Worm (Caenorhabditis elegans) whole organism, mixed stage, embryonic: ENCODE measurements around the gene gtf-2E1.

Source experiments
- M03D4.4 ChIP-seq: sonication (generic microtip); optimal IDR thresholded peaks from 2 replicates; lab custom pipeline; 2017; ENCODE audit warnings: mild to moderate bottlenecking, missing genetic modification characterization, missing compliant biosample characterization
- bed-3 ChIP-seq: fragments of 200-800 bp; sonication (Bioruptor generic); optimal IDR thresholded peaks from 3 replicates; lab custom pipeline; 2018; ENCODE audit warnings: mild to moderate bottlenecking, missing genetic modification characterization, moderate library complexity, missing compliant biosample characterization
- blmp-1 ChIP-seq: fragments of 150-350 bp; optimal IDR thresholded peaks from 2 replicates; lab custom pipeline; 2014; ENCODE audit warnings: missing biosample characterization, missing genetic modification characterization
- ceh-39 ChIP-seq: fragments of 150-350 bp; optimal IDR thresholded peaks from 2 replicates; lab custom pipeline; 2014; ENCODE audit warnings: missing biosample characterization, missing genetic modification characterization
- ceh-43 ChIP-seq: fragments of 200-800 bp; sonication (Bioruptor generic); optimal IDR thresholded peaks from 2 replicates; lab custom pipeline; 2018; ENCODE audit warnings: mild to moderate bottlenecking, missing genetic modification characterization, moderate library complexity, missing compliant biosample characterization
- ces-1 ChIP-seq: fragments of 150-350 bp; optimal IDR thresholded peaks from 2 replicates; lab custom pipeline; 2014; ENCODE audit warnings: missing biosample characterization, missing genetic modification reagents, missing genetic modification characterization
- cnd-1 ChIP-seq: fragments of 200-800 bp; sonication (Bioruptor generic); optimal IDR thresholded peaks from 2 replicates; lab custom pipeline; 2018; ENCODE audit warnings: mild to moderate bottlenecking, missing genetic modification characterization, missing compliant biosample characterization
- drap-1 ChIP-seq: fragments of 200-800 bp; sonication (Bioruptor generic); optimal IDR thresholded peaks from 3 replicates; lab custom pipeline; 2018; ENCODE audit warnings: mild to moderate bottlenecking, missing genetic modification characterization, missing compliant biosample characterization
- elt-1 ChIP-seq: sonication (generic microtip); optimal IDR thresholded peaks from 2 replicates; lab custom pipeline; 2017; ENCODE audit warnings: missing genetic modification characterization, mild to moderate bottlenecking, missing compliant biosample characterization, antibody characterized with exemption, moderate library complexity, borderline replicate concordance; ENCODE audit not compliant: insufficient read depth
- elt-3 ChIP-seq: fragments of 150-350 bp; optimal IDR thresholded peaks from 2 replicates; lab custom pipeline; 2014; ENCODE audit warnings: missing biosample characterization, missing genetic modification characterization
- flh-1 ChIP-seq: fragments of 200-800 bp; sonication (Bioruptor generic); optimal IDR thresholded peaks from 2 replicates; lab custom pipeline; 2018; ENCODE audit warnings: mild to moderate bottlenecking, missing genetic modification characterization, moderate library complexity, missing compliant biosample characterization
- ham-2 ChIP-seq: fragments of 200-800 bp; sonication (Bioruptor generic); optimal IDR thresholded peaks from 2 replicates; lab custom pipeline; 2018; ENCODE audit warnings: mild to moderate bottlenecking, missing genetic modification characterization, missing compliant biosample characterization
- hlh-1 ChIP-seq: fragments of 150-350 bp; optimal IDR thresholded peaks from 2 replicates; lab custom pipeline; 2014; ENCODE audit warnings: missing biosample characterization, missing genetic modification reagents, missing genetic modification characterization
- lin-13 ChIP-seq: fragments of 150-350 bp; optimal IDR thresholded peaks from 2 replicates; lab custom pipeline; 2014; ENCODE audit warnings: missing biosample characterization, missing genetic modification characterization
- lin-32 ChIP-seq: fragments of 200-800 bp; sonication (Bioruptor generic); optimal IDR thresholded peaks from 2 replicates; lab custom pipeline; 2018; ENCODE audit warnings: mild to moderate bottlenecking, missing genetic modification characterization, missing compliant biosample characterization
- lsy-2 ChIP-seq: fragments of 150-350 bp; optimal IDR thresholded peaks from 2 replicates; lab custom pipeline; 2014; ENCODE audit warnings: missing biosample characterization, missing genetic modification characterization
- mab-5 ChIP-seq: fragments of 150-350 bp; optimal IDR thresholded peaks from 2 replicates; lab custom pipeline; 2014; ENCODE audit warnings: missing biosample characterization, missing genetic modification characterization
- mep-1 ChIP-seq: fragments of 150-350 bp; optimal IDR thresholded peaks from 2 replicates; lab custom pipeline; 2017; ENCODE audit warnings: missing biosample characterization, missing genetic modification reagents, missing genetic modification characterization, inconsistent platforms
- mls-2 ChIP-seq: sonication (generic microtip); optimal IDR thresholded peaks from 2 replicates; lab custom pipeline; 2016; ENCODE audit warnings: mild to moderate bottlenecking, missing genetic modification characterization, moderate library complexity, missing compliant biosample characterization
- nhr-12 ChIP-seq: fragments of 150-350 bp; optimal IDR thresholded peaks from 2 replicates; lab custom pipeline; 2014; ENCODE audit warnings: missing biosample characterization, missing genetic modification characterization
- nhr-2 ChIP-seq: fragments of 150-350 bp; optimal IDR thresholded peaks from 2 replicates; lab custom pipeline; 2014; ENCODE audit warnings: missing biosample characterization, missing genetic modification characterization
- nhr-237 ChIP-seq: fragments of 150-350 bp; optimal IDR thresholded peaks from 2 replicates; lab custom pipeline; 2014; ENCODE audit warnings: missing biosample characterization, missing genetic modification characterization
- nhr-28 ChIP-seq: fragments of 150-350 bp; optimal IDR thresholded peaks from 2 replicates; lab custom pipeline; 2014; ENCODE audit warnings: missing biosample characterization, missing genetic modification characterization
- nhr-76 ChIP-seq: sonication (generic microtip); optimal IDR thresholded peaks from 2 replicates; lab custom pipeline; 2017; ENCODE audit warnings: missing biosample characterization, missing genetic modification characterization
- pha-4 ChIP-seq: fragments of 150-350 bp; optimal IDR thresholded peaks from 2 replicates; lab custom pipeline; 2018; ENCODE audit warnings: missing biosample characterization, missing genetic modification reagents, missing genetic modification characterization
- sem-2 ChIP-seq: fragments of 200-800 bp; sonication (Bioruptor generic); optimal IDR thresholded peaks from 2 replicates; lab custom pipeline; 2018; ENCODE audit warnings: mild to moderate bottlenecking, missing genetic modification characterization, missing compliant biosample characterization
- snpc-4 ChIP-seq: fragments of 150-350 bp; optimal IDR thresholded peaks from 2 replicates; lab custom pipeline; 2014; ENCODE audit warnings: missing biosample characterization, missing genetic modification characterization
- sptf-1 ChIP-seq: sonication (generic microtip); optimal IDR thresholded peaks from 2 replicates; lab custom pipeline; 2017; ENCODE audit warnings: mild to moderate bottlenecking, missing genetic modification characterization, moderate library complexity, missing compliant biosample characterization
- tbx-8 ChIP-seq: fragments of 200-800 bp; sonication (Bioruptor generic); optimal IDR thresholded peaks from 2 replicates; lab custom pipeline; 2018; ENCODE audit warnings: mild to moderate bottlenecking, missing genetic modification characterization, moderate library complexity, missing compliant biosample characterization
- unc-120 ChIP-seq: sonication (generic microtip); optimal IDR thresholded peaks from 2 replicates; lab custom pipeline; 2017; ENCODE audit warnings: missing genetic modification characterization, missing compliant biosample characterization; ENCODE audit not compliant: poor library complexity, severe bottlenecking
- unc-39 ChIP-seq: fragments of 150-350 bp; optimal IDR thresholded peaks from 2 replicates; lab custom pipeline; 2014; ENCODE audit warnings: missing biosample characterization, missing genetic modification characterization
- unc-62 ChIP-seq: fragments of 150-350 bp; optimal IDR thresholded peaks from 2 replicates; lab custom pipeline; 2014; ENCODE audit warnings: missing biosample characterization, missing genetic modification reagents, missing genetic modification characterization
- zip-8 ChIP-seq: fragments of 150-350 bp; optimal IDR thresholded peaks from 2 replicates; lab custom pipeline; 2014; ENCODE audit warnings: missing biosample characterization, missing genetic modification characterization
- ztf-11 ChIP-seq: fragments of 150-350 bp; optimal IDR thresholded peaks from 2 replicates; lab custom pipeline; 2014; ENCODE audit warnings: missing biosample characterization, missing genetic modification characterization

Gene gtf-2E1

ce11 chrIV:17237029-17237428, 18.1 kb upstream of the gtf-2E1 start:
- TF ChIP-seq mls-2 (tag; lab: Kevin White, UChicago) (no peak), sem-2 (GFP tag; lab: Kevin White, UChicago) (no peak), blmp-1 (tag; lab: Kevin White, UChicago) (no peak), ceh-39 (no peak), tbx-8 (no peak), sptf-1 (tag; lab: Kevin White, UChicago) (no peak), ztf-11 (tag; lab: Kevin White, UChicago) (no peak), ces-1 (peak; percentile 26)

ce11 chrIV:17238951-17239350, 16.1 kb upstream of the gtf-2E1 start:
- TF ChIP-seq flh-1 (GFP tag; lab: Kevin White, UChicago) (no peak), nhr-76 (tag; lab: Kevin White, UChicago) (no peak), ces-1 (peak; percentile 60)

ce11 chrIV:17245200-17245599, 9.9 kb upstream of the gtf-2E1 start, which contains the start of gene ZK550.2:
ZK550.2 (plus strand) TSS chrIV:17245584.
- TF ChIP-seq mep-1: no peak
- TF ChIP-seq elt-1 (tag; lab: Kevin White, UChicago): no peak
- no peak for TF ChIP-seq unc-120 (tag; lab: Kevin White, UChicago)
- no peak for TF ChIP-seq nhr-28 (tag; lab: Kevin White, UChicago)
- TF ChIP-seq nhr-2 (tag; lab: Kevin White, UChicago): no peak
- TF ChIP-seq flh-1 (GFP tag; lab: Kevin White, UChicago): no peak
- TF ChIP-seq lsy-2 (tag; lab: Kevin White, UChicago): no peak
- TF ChIP-seq lin-13 (tag; lab: Kevin White, UChicago): no peak

- TF ChIP-seq ceh-39 (no peak), unc-39 (tag; lab: Kevin White, UChicago) (no peak), sem-2 (GFP tag; lab: Kevin White, UChicago) (no peak), mls-2 (tag; lab: Kevin White, UChicago) (no peak), unc-62 (GFP tag; lab: Kevin White, UChicago) (no peak), lin-32 (no peak), drap-1 (GFP tag; lab: Kevin White, UChicago) (no peak), nhr-2 (tag; lab: Kevin White, UChicago) (no peak), cnd-1 (tag; lab: Kevin White, UChicago) (no peak), ceh-43 (GFP tag; lab: Kevin White, UChicago) (no peak), unc-120 (tag; lab: Kevin White, UChicago) (no peak), lin-13 (tag; lab: Kevin White, UChicago) (no peak), ztf-11 (tag; lab: Kevin White, UChicago) (no peak), M03D4.4 (tag; lab: Kevin White, UChicago) (no peak), nhr-12 (tag; lab: Kevin White, UChicago) (no peak), nhr-237 (no peak), ham-2 (GFP tag; lab: Kevin White, UChicago) (no peak), bed-3 (GFP tag; lab: Kevin White, UChicago) (no peak), snpc-4 (tag; lab: Kevin White, UChicago) (no peak)
These were observed 7.9 kb upstream of the gtf-2E1 start for ce11 chrIV:17247184-17247583.

- TF ChIP-seq nhr-28 (tag; lab: Kevin White, UChicago) (no peak), pha-4 (no peak), elt-1 (tag; lab: Kevin White, UChicago) (no peak), drap-1 (GFP tag; lab: Kevin White, UChicago) (no peak), mep-1 (no peak), nhr-237 (no peak)
- TF ChIP-seq, all 35 proteins: peak for 0
These were observed 6.6 kb upstream of the gtf-2E1 start for ce11 chrIV:17248538-17248937.

- TF ChIP-seq nhr-12 (tag; lab: Kevin White, UChicago) (no peak), elt-3 (no peak), sptf-1 (tag; lab: Kevin White, UChicago) (peak; percentile 90), unc-120 (tag; lab: Kevin White, UChicago) (peak; percentile 17), ztf-11 (tag; lab: Kevin White, UChicago) (peak; percentile 79), ceh-39 (peak; percentile 80), sem-2 (GFP tag; lab: Kevin White, UChicago) (no peak), nhr-2 (tag; lab: Kevin White, UChicago) (peak; percentile 60), mls-2 (tag; lab: Kevin White, UChicago) (peak; percentile 72), hlh-1 (tag; lab: Kevin White, UChicago) (peak; percentile 73), flh-1 (GFP tag; lab: Kevin White, UChicago) (no peak), mep-1 (peak; percentile 98), unc-39 (tag; lab: Kevin White, UChicago) (peak; percentile 19), lin-13 (tag; lab: Kevin White, UChicago) (peak; percentile 99), lsy-2 (tag; lab: Kevin White, UChicago) (peak; percentile 91), nhr-76 (tag; lab: Kevin White, UChicago) (no peak), unc-62 (GFP tag; lab: Kevin White, UChicago) (peak; percentile 71), drap-1 (GFP tag; lab: Kevin White, UChicago) (peak; percentile 81), ces-1 (peak; percentile 78), ceh-43 (GFP tag; lab: Kevin White, UChicago) (peak; percentile 48), M03D4.4 (tag; lab: Kevin White, UChicago) (peak; percentile 73), lin-32 (no peak), nhr-237 (peak; percentile 97), pha-4 (peak; percentile 99), elt-1 (tag; lab: Kevin White, UChicago) (peak; percentile 46), nhr-28 (tag; lab: Kevin White, UChicago) (no peak), bed-3 (GFP tag; lab: Kevin White, UChicago) (no peak), zip-8 (no peak), mab-5 (peak; percentile 78)
These were observed 5.4 kb upstream of the gtf-2E1 start, which contains the start of gene eelo-2 for ce11 chrIV:17249691-17250181. eelo-2 (plus strand) TSS chrIV:17250131.
